Worm (Caenorhabditis elegans): Measurements from ENCODE around the gene mrps-18A.

Gene mrps-18A

DNA sequence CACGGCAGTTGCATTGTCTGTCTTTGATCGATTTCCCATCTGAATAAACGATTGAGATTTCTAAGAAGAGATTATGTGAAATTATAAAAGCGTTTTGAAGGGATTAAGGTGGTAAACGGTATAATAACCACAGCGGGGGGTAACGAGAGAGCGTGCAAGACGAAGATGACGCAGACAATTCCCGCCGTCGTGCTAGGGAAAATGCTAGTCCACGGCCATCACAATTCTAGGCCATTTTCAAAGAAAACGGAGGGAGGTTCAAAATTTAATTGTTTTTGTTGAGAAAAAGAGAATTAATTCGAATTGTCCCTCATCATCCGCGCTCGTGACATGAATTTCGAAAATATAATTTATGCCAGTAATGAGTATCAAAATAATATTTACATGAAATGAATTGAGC lies 12.6 kb downstream of the mrps-18A start, which contains the start of gene F10E9.11:
F10E9.11 (minus strand) TSS at position 161 of the 400 bp plus-strand sequence.
- peak; percentile 57 for TF ChIP-seq Y116A8C.19 (tag; optimal IDR thresholded peaks at IDR 0.05; ENCODE audit: borderline replicate concordance)
- no peak for TF ChIP-seq aly-2 (tag; optimal IDR thresholded peaks at IDR 0.05)
- TF ChIP-seq unc-98 (GFP tag; IDR thresholded peaks at IDR 0.05) = peak; percentile 76
- TF ChIP-seq lin-14 (GFP tag; optimal IDR thresholded peaks at IDR 0.05) = peak; percentile 85
- TF ChIP-seq ceh-8 (GFP tag; optimal IDR thresholded peaks at IDR 0.05) = peak; percentile 45
- peak; percentile 74 for TF ChIP-seq unc-86 (tag; optimal IDR thresholded peaks at IDR 0.05)
- peak; percentile 9 for TF ChIP-seq elt-2 (tag; optimal IDR thresholded peaks at IDR 0.05)
- TF ChIP-seq sup-37 (GFP tag; optimal IDR thresholded peaks at IDR 0.05) = no peak
- TF ChIP-seq ztf-4 (tag; optimal IDR thresholded peaks at IDR 0.05) = peak; percentile 57
- TF ChIP-seq lin-15B (tag; optimal IDR thresholded peaks at IDR 0.05) = no peak
- TF ChIP-seq nhr-85 (tag) = peak; percentile 96
- TF ChIP-seq egl-13 (tag; optimal IDR thresholded peaks at IDR 0.05) = peak; percentile 82
- peak; percentile 67 for TF ChIP-seq F16B12.6 (tag; optimal IDR thresholded peaks at IDR 0.05)
- TF ChIP-seq nhr-28 (tag; optimal IDR thresholded peaks at IDR 0.05) = no peak
- peak; percentile 97 to 99 for TF ChIP-seq efl-1 (optimal IDR thresholded peaks at IDR 0.05)
- TF ChIP-seq efl-1 (GFP tag; optimal IDR thresholded peaks at IDR 0.05 in 1 of 2) = peak; percentile 96 to 99
- peak; percentile 30 for TF ChIP-seq fos-1 (tag; optimal IDR thresholded peaks at IDR 0.05)
- peak; percentile 53; the same call in 1 of the 2 replicates for TF ChIP-seq ceh-88 (GFP tag; IDR thresholded peaks at IDR 0.05)
- peak; percentile 93 for TF ChIP-seq nhr-90 (tag; optimal IDR thresholded peaks at IDR 0.05; ENCODE audit: poor library complexity)
- no peak for TF ChIP-seq pag-3 (tag; optimal IDR thresholded peaks at IDR 0.05; ENCODE audit: borderline replicate concordance, insufficient read depth)
- peak; percentile 75 for TF ChIP-seq lin-13 (GFP tag; optimal IDR thresholded peaks at IDR 0.05)
- TF ChIP-seq nhr-237 (tag; optimal IDR thresholded peaks at IDR 0.05) = peak; percentile 2
- TF ChIP-seq C04F5.9 (tag; optimal IDR thresholded peaks at IDR 0.05) = peak; percentile 74
- peak; percentile 92 for TF ChIP-seq tbx-2 (tag; optimal IDR thresholded peaks at IDR 0.05)
- peak; percentile 71 to 77 (median 74) for TF ChIP-seq ceh-82 (tag; optimal IDR thresholded peaks at IDR 0.05)
- TF ChIP-seq skn-1 (tag; optimal IDR thresholded peaks at IDR 0.05) = peak; percentile 76
- peak; percentile 98 for TF ChIP-seq lin-35 (GFP tag; optimal IDR thresholded peaks at IDR 0.05)
- peak; percentile 94 for TF ChIP-seq nhr-47 (tag; optimal IDR thresholded peaks at IDR 0.05)
- peak; percentile 91 for TF ChIP-seq irx-1 (tag; optimal IDR thresholded peaks at IDR 0.05)
- TF ChIP-seq ztf-11 (tag; optimal IDR thresholded peaks at IDR 0.05) = peak in 1 of 2 experiments; percentile 91
- TF ChIP-seq pqm-1 (tag; optimal IDR thresholded peaks at IDR 0.05) = no peak
- no peak for TF ChIP-seq hpl-2 (GFP tag; optimal IDR thresholded peaks at IDR 0.05)
- TF ChIP-seq sox-4 (tag; optimal IDR thresholded peaks at IDR 0.05) = peak; percentile 91
- no peak for TF ChIP-seq egl-27 (tag; optimal IDR thresholded peaks at IDR 0.05)
- no peak for TF ChIP-seq unc-62 (GFP tag; optimal IDR thresholded peaks at IDR 0.05)
- TF ChIP-seq rnt-1 (tag; optimal IDR thresholded peaks at IDR 0.05) = peak; percentile 98
- no peak for TF ChIP-seq ceh-63 (GFP tag; optimal IDR thresholded peaks at IDR 0.05)
- peak; percentile 69 for TF ChIP-seq blmp-1 (tag; optimal IDR thresholded peaks at IDR 0.05)
- TF ChIP-seq ceh-90 (tag; optimal IDR thresholded peaks at IDR 0.05) = peak; percentile 92
- no peak for TF ChIP-seq hlh-4 (tag; optimal IDR thresholded peaks at IDR 0.05)
- peak; percentile 48 for TF ChIP-seq zip-4 (GFP tag; optimal IDR thresholded peaks at IDR 0.05)
- TF ChIP-seq nhr-84 (tag; optimal IDR thresholded peaks at IDR 0.05) = no peak
- TF ChIP-seq alr-1 (tag; optimal IDR thresholded peaks at IDR 0.05; ENCODE audit: borderline replicate concordance) = no peak
- TF ChIP-seq xbp-1 (tag; optimal IDR thresholded peaks at IDR 0.05) = peak; percentile 85
- TF ChIP-seq lsy-2 (tag; optimal IDR thresholded peaks at IDR 0.05) = peak; percentile 88 to 92
- peak; percentile 88 for TF ChIP-seq pax-3 (tag; optimal IDR thresholded peaks at IDR 0.05)
- peak; percentile 85 for TF ChIP-seq vab-15 (tag; optimal IDR thresholded peaks at IDR 0.05)
- TF ChIP-seq nhr-71 (tag; optimal IDR thresholded peaks at IDR 0.05) = peak; percentile 93
- peak; percentile 49 for TF ChIP-seq lin-39 (tag; optimal IDR thresholded peaks at IDR 0.05)
- no peak for TF ChIP-seq mef-2 (tag; optimal IDR thresholded peaks at IDR 0.05)
- no peak for TF ChIP-seq hlh-17 (GFP tag; optimal IDR thresholded peaks at IDR 0.05; ENCODE audit: borderline replicate concordance)
- no peak; the same call in 1 of the 2 replicates for TF ChIP-seq grh-1 (GFP tag; IDR thresholded peaks at IDR 0.05)
- peak; percentile 85 for TF ChIP-seq swsn-7 (tag; optimal IDR thresholded peaks at IDR 0.05)

Measured in whole organism, L1 larva.